Worm (Caenorhabditis elegans) whole organism, young adult: ENCODE results near the gene T28A8.5.
A peak's percentile ranks its signal among the peaks of the same experiment; 100 is the strongest.

Experiments
- B0336.3 ChIP-seq: fragments of 200-800 bp; sonication (Bioruptor generic); IDR thresholded peaks from 2 replicates; pipeline ENCODE4 v1.3.6; 2022; ENCODE audit warnings: missing genetic modification characterization, missing compliant biosample characterization
- C17E4.6 ChIP-seq: fragments of 200-800 bp; sonication (Bioruptor generic); IDR thresholded peaks from 2 replicates; pipeline ENCODE4 v1.3.6; 2022; ENCODE audit warnings: missing genetic modification reagents, missing genetic modification characterization, missing compliant biosample characterization
- D2030.7 ChIP-seq: fragments of 200-800 bp; sonication (Bioruptor generic); IDR thresholded peaks from 2 replicates; pipeline ENCODE4 v1.3.6; 2022; ENCODE audit warnings: missing genetic modification reagents, missing genetic modification characterization, missing compliant biosample characterization
- F49E8.2 ChIP-seq: sonication (generic microtip); optimal IDR thresholded peaks from 3 replicates; lab custom pipeline; 2017; ENCODE audit warnings: missing genetic modification characterization, mild to moderate bottlenecking, missing compliant biosample characterization, antibody characterized with exemption, moderate library complexity; ENCODE audit not compliant: insufficient read depth
- F55B11.4 ChIP-seq: sonication (generic microtip); optimal IDR thresholded peaks from 2 replicates; lab custom pipeline; 2016; ENCODE audit warnings: missing compliant biosample characterization, missing genetic modification characterization, borderline replicate concordance; ENCODE audit not compliant: insufficient read depth
- K11D2.4 ChIP-seq: fragments of 200-800 bp; sonication (Bioruptor generic); IDR thresholded peaks from 2 replicates; pipeline ENCODE4 v1.3.6; 2022; ENCODE audit warnings: missing genetic modification reagents, missing genetic modification characterization, missing compliant biosample characterization
- Y56A3A.18 ChIP-seq: fragments of 200-800 bp; sonication (Bioruptor generic); IDR thresholded peaks from 2 replicates; pipeline ENCODE4 v1.3.6; 2022; ENCODE audit warnings: missing genetic modification reagents, missing genetic modification characterization, missing compliant biosample characterization
- Y79H2A.3 ChIP-seq: fragments of 200-800 bp; sonication (Bioruptor generic); conservative IDR thresholded peaks from 2 replicates; pipeline ENCODE4 v1.3.6; 2022; ENCODE audit warnings: missing genetic modification reagents, missing genetic modification characterization, missing compliant biosample characterization
- ZK185.1 ChIP-seq: sonication (generic microtip); optimal IDR thresholded peaks from 2 replicates; lab custom pipeline; 2016; ENCODE audit warnings: mild to moderate bottlenecking, missing genetic modification characterization, missing compliant biosample characterization; ENCODE audit not compliant: poor library complexity, severe bottlenecking
- ama-1 ChIP-seq, 3 experiments: fragments of 150-350 bp in 1 of 3; sonication (generic microtip) in 2 of 3; optimal IDR thresholded peaks; 2 replicates each; lab custom pipeline; 2014 to 2018; ENCODE audit warnings: missing biosample characterization in 2 of 3, missing genetic modification characterization in 2 of 3, missing genetic modification reagents in 2 of 3
- aptf-3 ChIP-seq: fragments of 200-800 bp; sonication (Bioruptor generic); IDR thresholded peaks from 2 replicates; pipeline ENCODE4 v1.3.6; 2022; ENCODE audit warnings: missing genetic modification characterization, missing compliant biosample characterization
- atf-7 ChIP-seq: sonication (generic microtip); optimal IDR thresholded peaks from 2 replicates; lab custom pipeline; 2017; ENCODE audit warnings: mild to moderate bottlenecking, missing genetic modification characterization, missing compliant biosample characterization
- athp-1 ChIP-seq: sonication (generic microtip); optimal IDR thresholded peaks from 2 replicates; lab custom pipeline; 2017; ENCODE audit warnings: mild to moderate bottlenecking, missing genetic modification characterization, missing compliant biosample characterization
- bed-1 ChIP-seq: fragments of 200-800 bp; sonication (Bioruptor generic); IDR thresholded peaks from 2 replicates; pipeline ENCODE4 v1.3.6; 2022; ENCODE audit warnings: missing genetic modification reagents, missing genetic modification characterization, missing compliant biosample characterization
- ccch-3 ChIP-seq: fragments of 200-800 bp; sonication (Bioruptor generic); optimal IDR thresholded peaks from 2 replicates; lab custom pipeline; 2018; ENCODE audit warnings: mild to moderate bottlenecking, missing genetic modification characterization, missing compliant biosample characterization
- ceh-100 ChIP-seq: fragments of 200-800 bp; sonication (Bioruptor generic); IDR thresholded peaks from 2 replicates; pipeline ENCODE4 v1.3.6; 2022; ENCODE audit warnings: missing genetic modification reagents, missing genetic modification characterization, missing compliant biosample characterization
- ceh-27 ChIP-seq: fragments of 200-800 bp; sonication (Bioruptor generic); optimal IDR thresholded peaks from 2 replicates; lab custom pipeline; 2018; ENCODE audit warnings: mild to moderate bottlenecking, missing genetic modification characterization, moderate library complexity, missing compliant biosample characterization
- egrh-3 ChIP-seq: fragments of 200-800 bp; sonication (Bioruptor generic); IDR thresholded peaks from 2 replicates; pipeline ENCODE4 v1.3.6; 2022; ENCODE audit warnings: missing genetic modification reagents, missing genetic modification characterization, missing compliant biosample characterization
- him-1 ChIP-seq: sonication (generic microtip); optimal IDR thresholded peaks from 2 replicates; lab custom pipeline; 2016; ENCODE audit warnings: missing genotype, missing genetic modification reagents, missing genetic modification characterization, missing compliant biosample characterization
- hmg-20 ChIP-seq: fragments of 200-800 bp; sonication (Bioruptor generic); IDR thresholded peaks from 2 replicates; pipeline ENCODE4 v1.3.6; 2022; ENCODE audit warnings: missing genetic modification reagents, missing genetic modification characterization, missing compliant biosample characterization
- lag-1 ChIP-seq: fragments of 200-800 bp; sonication (Bioruptor generic); IDR thresholded peaks from 2 replicates; pipeline ENCODE4 v1.3.6; 2022; ENCODE audit warnings: missing genetic modification reagents, missing genetic modification characterization, missing compliant biosample characterization
- let-526 ChIP-seq: fragments of 200-800 bp; sonication (Bioruptor generic); IDR thresholded peaks from 2 replicates; pipeline ENCODE4 v1.3.6; 2022; ENCODE audit warnings: missing genetic modification reagents, missing genetic modification characterization, missing compliant biosample characterization
- lin-40 ChIP-seq: sonication (generic microtip); optimal IDR thresholded peaks from 2 replicates; lab custom pipeline; 2016; ENCODE audit warnings: missing genetic modification characterization, mild to moderate bottlenecking, missing compliant biosample characterization, missing genotype, missing genetic modification reagents
- lsl-1 ChIP-seq: fragments of 200-800 bp; sonication (Bioruptor generic); optimal IDR thresholded peaks from 2 replicates; lab custom pipeline; 2018; ENCODE audit warnings: mild to moderate bottlenecking, missing genetic modification characterization, moderate library complexity, missing compliant biosample characterization
- lsy-27 ChIP-seq: sonication (generic microtip); optimal IDR thresholded peaks from 2 replicates; lab custom pipeline; 2017; ENCODE audit warnings: missing genetic modification characterization, mild to moderate bottlenecking, missing compliant biosample characterization, antibody characterized with exemption, missing genotype, borderline replicate concordance; ENCODE audit not compliant: insufficient read depth
- madf-3 ChIP-seq: fragments of 200-800 bp; sonication (Bioruptor generic); IDR thresholded peaks from 2 replicates; pipeline ENCODE4 v1.3.6; 2022; ENCODE audit warnings: missing genetic modification reagents, missing genetic modification characterization, missing compliant biosample characterization
- nfya-2 ChIP-seq: fragments of 200-800 bp; sonication (Bioruptor generic); IDR thresholded peaks from 2 replicates; pipeline ENCODE4 v1.3.6; 2022; ENCODE audit warnings: missing genetic modification reagents, missing genetic modification characterization, missing compliant biosample characterization
- nfyb-1 ChIP-seq: fragments of 200-800 bp; sonication (Bioruptor generic); IDR thresholded peaks from 2 replicates; pipeline ENCODE4 v1.3.6; 2022; ENCODE audit warnings: missing genetic modification reagents, missing genetic modification characterization, missing compliant biosample characterization
- nhr-90 ChIP-seq: sonication (generic microtip); optimal IDR thresholded peaks from 2 replicates; lab custom pipeline; 2016; ENCODE audit warnings: missing genotype, mild to moderate bottlenecking, missing genetic modification characterization, missing compliant biosample characterization
- zfh-2 ChIP-seq: fragments of 200-800 bp; sonication (Bioruptor generic); conservative IDR thresholded peaks from 2 replicates; pipeline ENCODE4 v1.3.6; 2022; ENCODE audit warnings: missing genetic modification reagents, missing genetic modification characterization, missing compliant biosample characterization
- ztf-22 ChIP-seq: fragments of 200-800 bp; sonication (Bioruptor generic); optimal IDR thresholded peaks from 2 replicates; lab custom pipeline; 2018; ENCODE audit warnings: mild to moderate bottlenecking, missing genetic modification characterization, moderate library complexity, missing compliant biosample characterization
- ztf-26 ChIP-seq: sonication (generic microtip); optimal IDR thresholded peaks from 2 replicates; lab custom pipeline; 2017; ENCODE audit warnings: missing genetic modification characterization, missing compliant biosample characterization
- ztf-28 ChIP-seq: fragments of 200-800 bp; sonication (Bioruptor generic); IDR thresholded peaks from 2 replicates; pipeline ENCODE4 v1.3.6; 2022; ENCODE audit warnings: missing genetic modification reagents, missing genetic modification characterization, missing compliant biosample characterization
- ztf-3 ChIP-seq: fragments of 200-800 bp; sonication (Bioruptor generic); optimal IDR thresholded peaks from 2 replicates; lab custom pipeline; 2018; ENCODE audit warnings: mild to moderate bottlenecking, missing genetic modification characterization, missing compliant biosample characterization

The T28A8.5 gene

DNA sequence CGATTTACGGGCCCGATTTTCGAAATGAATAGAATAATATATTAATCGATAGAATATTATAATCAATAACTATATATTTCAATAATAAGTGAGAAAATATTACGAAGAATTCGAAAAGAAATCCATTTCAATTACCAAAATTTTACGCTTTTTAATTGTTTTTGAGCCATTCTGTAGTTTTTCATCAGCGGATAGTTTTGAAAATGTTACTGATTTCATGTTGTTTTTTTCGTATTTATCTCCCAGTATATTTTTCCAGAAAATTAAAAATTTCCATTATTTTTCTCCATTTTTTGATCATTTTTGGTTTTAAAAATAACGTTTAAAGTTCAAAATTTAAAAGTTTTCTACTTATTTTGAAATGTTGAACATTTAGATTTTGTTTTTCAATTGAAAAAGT, 4.3 kb downstream of the T28A8.5 start, which contains the start of gene T28A8.3:
TSS of gene T28A8.3 (plus strand) at position 301 of the 400 bp plus-strand sequence.
- TF ChIP-seq lsy-27, result no peak
- TF ChIP-seq atf-7 (tag; lab: Kevin White, UChicago), result no peak
- TF ChIP-seq ZK185.1 (tag; lab: Kevin White, UChicago), result no peak
- TF ChIP-seq ceh-100 (GFP tag; lab: Robert Waterston, UW), result no peak
- no peak for TF ChIP-seq F49E8.2 (tag; lab: Kevin White, UChicago)
- no peak for TF ChIP-seq aptf-3 (GFP tag; lab: Robert Waterston, UW)
- no peak for TF ChIP-seq zfh-2
- no peak for TF ChIP-seq D2030.7 (GFP tag; lab: Robert Waterston, UW)
- no peak for TF ChIP-seq lag-1
- TF ChIP-seq lsl-1, result no peak
- TF ChIP-seq F55B11.4 (tag; lab: Kevin White, UChicago), result no peak
- no peak for TF ChIP-seq ztf-28 (GFP tag; lab: Robert Waterston, UW)

DNA sequence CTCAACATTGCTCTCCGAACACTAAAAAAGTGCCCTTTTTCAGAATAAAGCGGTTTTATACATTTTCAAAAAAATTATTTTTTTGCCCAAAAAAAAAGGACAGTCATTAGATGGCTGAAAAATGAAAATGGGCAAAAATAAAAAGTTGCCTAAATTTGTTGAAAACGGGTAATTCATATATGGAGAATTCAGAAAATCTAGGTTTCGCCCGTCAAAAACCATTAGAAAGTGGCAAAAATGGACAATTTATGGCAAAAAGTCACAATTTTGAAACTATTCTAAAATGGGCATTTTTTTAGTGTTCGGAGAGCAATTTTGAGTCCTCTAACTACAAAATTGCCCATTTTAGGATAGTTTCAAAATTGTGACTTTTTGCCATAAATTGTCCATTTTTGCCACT, 7.1 kb downstream of the T28A8.5 start:
- peak; percentile 94 for TF ChIP-seq him-1 (tag; lab: Kevin White, UChicago)

DNA sequence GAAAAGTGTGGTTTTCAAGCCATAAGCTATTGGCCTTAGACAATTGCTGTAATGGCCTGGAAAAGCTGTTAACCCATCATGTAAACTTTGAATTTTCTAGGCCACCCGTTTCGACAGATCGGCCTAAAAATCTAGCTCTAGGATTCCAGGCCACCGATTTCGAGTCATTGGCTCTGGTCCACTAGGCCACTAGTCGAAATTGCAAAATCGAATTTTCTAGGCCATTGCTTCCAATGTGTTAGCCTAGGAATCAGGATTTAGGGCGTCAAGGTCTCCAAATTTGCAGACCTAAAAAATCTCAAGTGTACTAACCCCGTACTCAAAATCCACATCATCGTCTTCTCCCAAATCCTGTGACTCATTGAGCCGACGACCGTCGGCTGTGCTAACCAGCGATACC, 9.3 kb downstream of the T28A8.5 start:
- no peak for TF ChIP-seq nhr-90 (tag; lab: Kevin White, UChicago)
- TF ChIP-seq nfyb-1 (GFP tag; lab: Robert Waterston, UW), result 0 out of 2 replicates have a peak, but pooled peaks have one; percentile 32
- no peak for TF ChIP-seq K11D2.4 (GFP tag; lab: Robert Waterston, UW)
- TF ChIP-seq ZK185.1 (tag; lab: Kevin White, UChicago), result no peak
- TF ChIP-seq ztf-22 (GFP tag; lab: Kevin White, UChicago), result no peak
- TF ChIP-seq ztf-3, result no peak
- 0 out of 2 replicates have a peak, but pooled peaks have one; percentile 1 for TF ChIP-seq nfya-2 (GFP tag; lab: Robert Waterston, UW)
- TF ChIP-seq, all 124 proteins: peak for 2

DNA sequence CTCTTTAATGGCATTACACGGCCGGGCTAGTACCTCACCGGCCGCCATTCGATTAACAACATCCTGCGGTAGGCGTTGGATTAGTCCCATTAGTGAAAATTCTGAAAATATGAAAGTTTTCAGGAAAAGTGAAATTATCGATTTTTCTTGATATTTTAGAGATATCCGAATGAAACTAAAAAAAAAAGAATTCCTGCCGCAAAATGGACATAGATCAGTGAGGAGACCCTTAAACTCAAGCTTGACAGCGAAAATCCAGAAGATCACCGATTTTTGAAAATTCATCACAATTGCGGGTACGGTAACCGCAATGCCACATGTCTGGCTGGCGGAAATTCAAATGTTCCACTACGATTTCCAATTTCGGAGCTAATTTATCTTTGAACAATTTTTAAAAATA, 13.0 kb downstream of the T28A8.5 start, which contains the start of gene mlh-1:
TSS of gene mlh-1 (minus strand) at position 101 of the 400 bp plus-strand sequence.
- no peak for TF ChIP-seq ccch-3 (GFP tag; lab: Kevin White, UChicago)
- TF ChIP-seq hmg-20, result no peak
- TF ChIP-seq B0336.3, result peak; percentile 42; the same call in 1 of the 2 replicates
- no peak for TF ChIP-seq ztf-28 (GFP tag; lab: Robert Waterston, UW)
- 0 out of 2 replicates have a peak, but pooled peaks have one; percentile 45 for TF ChIP-seq Y79H2A.3 (GFP tag; lab: Robert Waterston, UW)
- TF ChIP-seq ama-1 (optimal IDR thresholded peaks at IDR 0.05; lab: Kevin White, UChicago), result no peak
- no peak for TF ChIP-seq ama-1 (GFP tag; optimal IDR thresholded peaks at IDR 0.05; lab: Kevin White, UChicago)
- TF ChIP-seq ztf-26 (tag; lab: Kevin White, UChicago), result no peak
- TF ChIP-seq nfyb-1 (GFP tag; lab: Robert Waterston, UW), result 0 out of 2 replicates have a peak, but pooled peaks have one; percentile 18

DNA sequence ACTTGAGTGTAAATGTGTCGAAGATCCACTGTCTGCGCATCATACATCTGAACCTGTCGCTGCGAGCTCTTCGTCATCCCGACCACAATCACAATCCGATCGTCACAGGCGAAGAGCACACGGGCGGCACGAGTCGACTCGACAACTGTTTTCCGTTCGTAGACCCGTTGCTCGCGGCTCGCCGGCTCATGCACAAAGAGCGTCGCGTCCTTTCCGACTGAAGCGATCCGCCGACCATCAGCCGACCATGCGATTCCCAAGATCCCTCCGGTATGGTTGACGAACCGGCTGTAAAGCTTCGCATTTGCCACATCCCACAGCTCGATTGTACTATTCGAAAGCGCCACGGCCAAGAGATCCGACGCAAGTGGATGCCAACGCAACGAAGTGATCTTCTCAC, 17.0 kb downstream of the T28A8.5 start:
- peak; percentile 41; the same call in 1 of the 2 replicates for TF ChIP-seq egrh-3
- TF ChIP-seq athp-1 (tag; lab: Kevin White, UChicago), result no peak
- TF ChIP-seq C17E4.6 (GFP tag; lab: Robert Waterston, UW), result no peak
- TF ChIP-seq let-526 (GFP tag; lab: Robert Waterston, UW), result no peak
- TF ChIP-seq ceh-27, result no peak
- no peak for TF ChIP-seq lin-40 (tag; lab: Kevin White, UChicago)
- no peak for TF ChIP-seq madf-3 (GFP tag; lab: Robert Waterston, UW)
- peak; percentile 56 for TF ChIP-seq zfh-2
- 0 out of 2 replicates have a peak, but pooled peaks have one; percentile 51 for TF ChIP-seq bed-1 (GFP tag; lab: Robert Waterston, UW)
- no peak for TF ChIP-seq Y56A3A.18 (GFP tag; lab: Robert Waterston, UW)
